Fruit fly (Drosophila melanogaster): ENCODE measurements around the gene Or35a.

Or35a gene

DNA sequence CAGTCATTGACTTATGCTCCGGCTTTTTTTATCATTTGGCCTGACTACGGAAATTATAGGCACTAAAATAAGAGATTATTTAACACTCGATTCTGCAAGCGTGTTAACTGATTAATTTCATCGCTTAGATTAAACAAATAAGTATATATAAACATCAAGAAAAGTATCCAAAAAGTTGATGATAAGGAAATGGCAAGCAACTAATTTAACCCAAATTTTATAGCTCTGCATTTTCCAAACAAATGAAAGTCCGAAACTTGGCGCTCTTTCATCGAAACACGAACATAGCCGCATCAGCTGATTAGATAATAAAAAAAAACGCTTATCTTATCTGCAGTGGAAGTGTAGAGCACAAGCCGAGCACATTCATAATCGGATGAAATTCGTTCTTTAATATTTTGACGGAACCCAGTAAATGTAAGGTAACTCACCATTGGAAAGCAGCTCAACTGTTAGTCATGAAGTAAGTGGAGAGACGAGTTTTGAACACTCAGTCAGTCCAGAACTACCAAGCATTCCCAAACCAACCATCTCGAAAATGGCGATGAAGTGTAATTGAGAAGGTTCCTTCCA is 6.3 kb upstream of the Or35a start, which contains the start of gene CG18480 (continued):
- TF ChIP-seq Dfd (GFP tag; optimal IDR thresholded peaks at IDR 0.05) (no peak), OdsH (GFP tag; optimal IDR thresholded peaks at IDR 0.05) (peak; percentile 59), tai (GFP tag; optimal IDR thresholded peaks at IDR 0.05) (peak; percentile 16), CrebA (GFP tag; optimal IDR thresholded peaks at IDR 0.05; ENCODE audit: borderline replicate concordance) (no peak)

DNA sequence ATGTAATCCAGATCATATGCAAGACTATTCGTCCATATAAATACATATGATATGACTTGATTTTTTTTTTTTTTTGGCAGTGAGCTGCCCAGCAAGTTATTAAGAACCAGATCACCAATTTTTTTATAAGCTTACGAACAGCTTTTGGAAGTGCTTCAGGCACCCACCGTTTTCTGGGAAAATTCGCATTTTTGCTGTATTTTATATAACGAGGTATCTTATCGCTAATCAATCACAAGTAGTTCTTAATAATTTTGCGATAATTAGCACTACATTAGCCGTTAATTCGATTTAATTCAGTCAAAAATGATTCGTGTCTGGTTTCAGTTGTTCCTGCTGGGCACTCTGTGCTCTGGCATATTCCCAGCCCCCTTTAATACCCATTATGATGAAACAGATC is 5.0 kb upstream of the Or35a start, which contains the start of gene CG7631:
Gene CG7631 (plus strand): TSS at position 301 of the 400 bp plus-strand sequence.
- TF ChIP-seq Mio (GFP tag; optimal IDR thresholded peaks at IDR 0.05), result no peak
- no peak for TF ChIP-seq Abd-B (GFP tag; optimal IDR thresholded peaks at IDR 0.05)
- TF ChIP-seq dl (GFP tag; optimal IDR thresholded peaks at IDR 0.05; ENCODE audit: insufficient read depth in 1 of 2, partially characterized antibody in 2 of 2), result no peak
- TF ChIP-seq woc (GFP tag; optimal IDR thresholded peaks at IDR 0.05), result no peak
- no peak for TF ChIP-seq brk (GFP tag; optimal IDR thresholded peaks at IDR 0.05)
- no peak for TF ChIP-seq Jra (GFP tag; optimal IDR thresholded peaks at IDR 0.05)
- TF ChIP-seq N (GFP tag; optimal IDR thresholded peaks at IDR 0.05), result no peak
- TF ChIP-seq pan (optimal IDR thresholded peaks at IDR 0.05), result no peak
- TF ChIP-seq OdsH (GFP tag; optimal IDR thresholded peaks at IDR 0.05), result no peak
- no peak for TF ChIP-seq jim (GFP tag; optimal IDR thresholded peaks at IDR 0.05)
- TF ChIP-seq dsf (GFP tag; optimal IDR thresholded peaks at IDR 0.05; ENCODE audit: borderline replicate concordance), result no peak
- no peak for TF ChIP-seq h (GFP tag; optimal IDR thresholded peaks at IDR 0.05)
- TF ChIP-seq Myc (optimal IDR thresholded peaks at IDR 0.05), result no peak
- TF ChIP-seq CG9705 (GFP tag; optimal IDR thresholded peaks at IDR 0.05), result no peak
- TF ChIP-seq GATAd (GFP tag; optimal IDR thresholded peaks at IDR 0.05), result no peak
- no peak for TF ChIP-seq Rel (GFP tag; optimal IDR thresholded peaks at IDR 0.05)
- no peak for TF ChIP-seq Rel (tag; optimal IDR thresholded peaks at IDR 0.05)
- no peak for TF ChIP-seq psq (GFP tag; optimal IDR thresholded peaks at IDR 0.05)
- TF ChIP-seq sv (GFP tag; optimal IDR thresholded peaks at IDR 0.05), result no peak

DNA sequence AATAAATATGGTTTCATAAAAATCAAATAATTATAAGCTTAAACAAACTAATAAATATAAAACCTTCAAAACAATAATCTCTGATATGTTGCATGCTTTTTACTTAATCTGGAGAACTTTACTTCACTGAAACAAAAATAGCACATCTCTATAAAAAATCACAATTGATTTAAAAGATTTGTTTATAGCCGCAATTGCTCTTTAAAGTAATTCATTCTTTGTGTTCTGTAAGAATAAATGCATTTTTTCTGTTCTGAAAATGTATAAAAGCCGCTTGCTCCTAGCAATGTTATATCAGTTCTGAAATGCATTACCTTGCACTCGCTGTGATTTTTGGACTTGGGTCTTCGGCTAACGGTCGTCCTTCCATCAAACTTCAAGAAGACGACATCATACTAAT is 6.7 kb downstream of the Or35a start, which contains the start of gene CG11865:
Gene CG11865 (plus strand): TSS at position 301 of the 400 bp plus-strand sequence.
- TF ChIP-seq dl (GFP tag; optimal IDR thresholded peaks at IDR 0.05; ENCODE audit: insufficient read depth in 1 of 2, partially characterized antibody in 2 of 2) (no peak), HLH106 (tag; optimal IDR thresholded peaks at IDR 0.05) (no peak)

DNA sequence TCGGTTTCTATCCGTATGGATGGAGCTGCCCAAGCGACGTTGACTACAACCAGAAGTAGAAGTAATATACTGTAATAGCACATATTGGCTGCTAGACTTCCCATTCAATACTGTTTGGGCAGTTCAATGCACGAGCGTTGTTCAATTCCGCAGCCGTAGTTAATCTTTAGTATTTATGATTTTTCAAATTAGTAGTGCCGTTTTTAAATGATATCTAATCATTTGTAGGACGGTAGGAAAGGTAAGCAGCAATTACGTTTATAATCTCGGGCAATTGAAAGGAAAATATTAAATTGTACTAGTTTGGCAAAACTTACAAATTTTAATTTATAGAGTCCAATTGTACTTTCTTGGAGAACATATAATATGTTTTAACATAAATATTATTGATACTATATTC is 7.1 kb downstream of the Or35a start, which contains the start of gene CG15253:
Gene CG15253 (minus strand): TSS at position 101 of the 400 bp plus-strand sequence.
- TF ChIP-seq psq (GFP tag; optimal IDR thresholded peaks at IDR 0.05), result no peak
- TF ChIP-seq fru (GFP tag; optimal IDR thresholded peaks at IDR 0.05), result no peak
- no peak for TF ChIP-seq Hr83 (GFP tag; optimal IDR thresholded peaks at IDR 0.05; ENCODE audit: poor library complexity, severe bottlenecking)
- no peak for TF ChIP-seq tai (GFP tag; optimal IDR thresholded peaks at IDR 0.05)
- TF ChIP-seq dmrt93B (GFP tag; optimal IDR thresholded peaks at IDR 0.05), result no peak
- TF ChIP-seq CG32264 (GFP tag; optimal IDR thresholded peaks at IDR 0.05), result no peak
- TF ChIP-seq br (GFP tag; optimal IDR thresholded peaks at IDR 0.05), result no peak
- no peak for TF ChIP-seq dl (GFP tag; optimal IDR thresholded peaks at IDR 0.05; ENCODE audit: insufficient read depth in 1 of 2, partially characterized antibody in 2 of 2)
- TF ChIP-seq Myc (optimal IDR thresholded peaks at IDR 0.05), result no peak
- no peak for TF ChIP-seq HLH106 (tag; optimal IDR thresholded peaks at IDR 0.05)
- TF ChIP-seq sage (GFP tag; optimal IDR thresholded peaks at IDR 0.05), result no peak
- TF ChIP-seq h (GFP tag; optimal IDR thresholded peaks at IDR 0.05), result no peak
- no peak for TF ChIP-seq Vsx2 (GFP tag; optimal IDR thresholded peaks at IDR 0.05; ENCODE audit: partially characterized antibody)
- no peak for TF ChIP-seq sv (GFP tag; optimal IDR thresholded peaks at IDR 0.05)

DNA sequence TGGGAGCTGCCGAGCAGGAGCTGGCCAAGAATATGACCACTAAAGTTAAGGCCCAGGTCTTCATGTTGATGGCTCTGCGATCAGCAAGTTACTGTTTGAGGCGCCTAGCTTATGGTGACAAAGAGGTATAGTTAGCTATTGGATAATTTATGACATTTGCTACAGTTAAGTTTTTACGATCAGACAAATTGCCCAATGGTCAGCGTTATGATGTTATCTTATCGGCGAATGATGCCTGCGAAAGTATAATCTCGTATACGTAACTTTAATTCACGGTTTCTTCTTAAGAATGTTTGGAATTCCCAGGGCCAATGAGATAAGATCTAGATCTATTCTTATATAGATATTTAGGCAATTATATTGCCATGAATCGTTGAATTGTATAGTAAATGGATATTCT is 8.6 kb downstream of the Or35a start, which contains the start of gene CG15254:
Gene CG15254 (minus strand): TSS at position 101 of the 400 bp plus-strand sequence.
- no peak for TF ChIP-seq dsf (GFP tag; optimal IDR thresholded peaks at IDR 0.05; ENCODE audit: borderline replicate concordance)
- TF ChIP-seq GATAd (GFP tag; optimal IDR thresholded peaks at IDR 0.05), result no peak
- no peak for TF ChIP-seq fru (GFP tag; optimal IDR thresholded peaks at IDR 0.05)
- no peak for TF ChIP-seq Mio (GFP tag; optimal IDR thresholded peaks at IDR 0.05)
- TF ChIP-seq HLH106 (tag; optimal IDR thresholded peaks at IDR 0.05), result no peak
- no peak for TF ChIP-seq h (GFP tag; optimal IDR thresholded peaks at IDR 0.05)
- TF ChIP-seq usp (GFP tag; optimal IDR thresholded peaks at IDR 0.05), result no peak
- TF ChIP-seq Rel (GFP tag; optimal IDR thresholded peaks at IDR 0.05), result no peak
- no peak for TF ChIP-seq Rel (tag; optimal IDR thresholded peaks at IDR 0.05)
- TF ChIP-seq Dif (GFP tag; optimal IDR thresholded peaks at IDR 0.05; ENCODE audit: partially characterized antibody), result no peak
- no peak for TF ChIP-seq N (GFP tag; optimal IDR thresholded peaks at IDR 0.05)
- TF ChIP-seq Abd-B (GFP tag; optimal IDR thresholded peaks at IDR 0.05), result no peak
- TF ChIP-seq Sp1 (GFP tag; optimal IDR thresholded peaks at IDR 0.05), result no peak
- no peak for TF ChIP-seq foxo (GFP tag; optimal IDR thresholded peaks at IDR 0.05)
- no peak for TF ChIP-seq OdsH (GFP tag; optimal IDR thresholded peaks at IDR 0.05)
